Fruit fly (Drosophila melanogaster) whole organism, embryonic: ENCODE results near the gene CG6749.

Experiments
- ATbp ChIP-seq: fragments of 200-800 bp; sonication (Bioruptor generic); optimal IDR thresholded peaks from 2 replicates; lab custom pipeline; 2017; ENCODE audit warnings: missing biosample characterization, mild to moderate bottlenecking, missing genetic modification characterization, missing genetic modification reagents
- Adf1 ChIP-seq: fragments of 200-800 bp; sonication (Bioruptor generic); IDR thresholded peaks from 2 replicates; pipeline ENCODE4 v1.3.6; 2022; ENCODE audit warnings: missing biosample characterization, missing genetic modification characterization
- BtbVII ChIP-seq: fragments of 200-800 bp; sonication (Bioruptor generic); optimal IDR thresholded peaks from 3 replicates; lab custom pipeline; 2017; ENCODE audit warnings: missing biosample characterization, mild to moderate bottlenecking, missing genetic modification characterization
- CG10321 ChIP-seq: fragments of 200-800 bp; sonication (Bioruptor generic); IDR thresholded peaks from 2 replicates; pipeline ENCODE4 v1.3.6; 2022; ENCODE audit warnings: missing biosample characterization, missing genetic modification characterization
- CG10366 ChIP-seq: fragments of 200-800 bp; sonication (Bioruptor generic); IDR thresholded peaks from 2 replicates; pipeline ENCODE4 v1.3.6; 2022; ENCODE audit warnings: missing biosample characterization, missing genetic modification characterization
- CG10654 ChIP-seq: fragments of 200-800 bp; sonication (Bioruptor generic); optimal IDR thresholded peaks from 2 replicates; lab custom pipeline; 2016; ENCODE audit warnings: missing biosample characterization, missing genetic modification characterization
- CG12155 ChIP-seq: fragments of 200-800 bp; sonication (Bioruptor generic); optimal IDR thresholded peaks from 3 replicates; lab custom pipeline; 2016; ENCODE audit warnings: missing biosample characterization, missing genetic modification characterization
- CG14710 ChIP-seq: fragments of 200-800 bp; sonication (Bioruptor generic); optimal IDR thresholded peaks from 3 replicates; lab custom pipeline; 2019; ENCODE audit warnings: missing biosample characterization, mild to moderate bottlenecking, missing genetic modification characterization, moderate library complexity
- CG1603 ChIP-seq: fragments of 200-800 bp; sonication (Bioruptor generic); optimal IDR thresholded peaks from 2 replicates; lab custom pipeline; 2019; ENCODE audit warnings: missing biosample characterization, mild to moderate bottlenecking, missing genetic modification characterization, moderate library complexity
- CG1647 ChIP-seq: fragments of 200-800 bp; sonication (Bioruptor generic); optimal IDR thresholded peaks from 3 replicates; lab custom pipeline; 2016; ENCODE audit warnings: missing biosample characterization, missing genetic modification characterization
- CG17612 ChIP-seq: fragments of 200-800 bp; sonication (Bioruptor generic); IDR thresholded peaks from 2 replicates; pipeline ENCODE4 v1.3.6; 2022; ENCODE audit warnings: missing biosample characterization, missing genetic modification characterization
- CG17829 ChIP-seq: fragments of 200-800 bp; optimal IDR thresholded peaks from 2 replicates; lab custom pipeline; 2019; ENCODE audit warnings: missing biosample characterization, mild to moderate bottlenecking, missing genetic modification characterization, moderate library complexity
- CG17912 ChIP-seq: fragments of 200-800 bp; sonication (Bioruptor generic); optimal IDR thresholded peaks from 2 replicates; lab custom pipeline; 2018; ENCODE audit warnings: missing biosample characterization, mild to moderate bottlenecking, missing genetic modification characterization
- CG18476 ChIP-seq: fragments of 200-800 bp; sonication (Bioruptor generic); optimal IDR thresholded peaks from 2 replicates; lab custom pipeline; 2016; ENCODE audit warnings: missing biosample characterization, mild to moderate bottlenecking, missing genetic modification characterization
- CG2889 ChIP-seq: fragments of 200-800 bp; sonication (Bioruptor generic); IDR thresholded peaks from 3 replicates; pipeline ENCODE4 v1.3.6; 2022; ENCODE audit warnings: missing biosample characterization, missing genetic modification characterization
- CG32772 ChIP-seq: fragments of 200-800 bp; sonication (Bioruptor generic); IDR thresholded peaks from 2 replicates; pipeline ENCODE4 v1.3.6; 2022; ENCODE audit warnings: missing biosample characterization, missing genetic modification characterization
- CG34422 ChIP-seq: fragments of 200-800 bp; sonication (Bioruptor generic); IDR thresholded peaks from 3 replicates; pipeline ENCODE4 v1.3.6; 2022; ENCODE audit warnings: missing biosample characterization, missing genetic modification characterization
- CG4820 ChIP-seq: fragments of 200-800 bp; sonication (Bioruptor generic); optimal IDR thresholded peaks from 3 replicates; lab custom pipeline; 2016; ENCODE audit warnings: missing biosample characterization, missing genetic modification characterization
- CG8359 ChIP-seq: fragments of 200-800 bp; sonication (Bioruptor generic); optimal IDR thresholded peaks from 2 replicates; lab custom pipeline; 2017; ENCODE audit warnings: missing biosample characterization, mild to moderate bottlenecking, missing genetic modification characterization, borderline replicate concordance
- CG8944 ChIP-seq: fragments of 200-800 bp; sonication (Bioruptor generic); optimal IDR thresholded peaks from 3 replicates; lab custom pipeline; 2016; ENCODE audit warnings: missing biosample characterization, missing genetic modification characterization
- CG9609 ChIP-seq: fragments of 200-800 bp; sonication (Bioruptor generic); optimal IDR thresholded peaks from 3 replicates; lab custom pipeline; 2016; ENCODE audit warnings: missing biosample characterization, missing genetic modification characterization
- D19A ChIP-seq: fragments of 200-800 bp; optimal IDR thresholded peaks from 3 replicates; lab custom pipeline; 2019; ENCODE audit warnings: missing biosample characterization, mild to moderate bottlenecking, missing genetic modification characterization, moderate library complexity
- Drgx ChIP-seq: fragments of 200-800 bp; sonication (Bioruptor generic); IDR thresholded peaks from 2 replicates; pipeline ENCODE4 v1.3.6; 2022; ENCODE audit warnings: missing biosample characterization, missing genetic modification characterization
- HHEX ChIP-seq: fragments of 200-800 bp; sonication (Bioruptor generic); optimal IDR thresholded peaks from 3 replicates; lab custom pipeline; 2017; ENCODE audit warnings: missing biosample characterization, mild to moderate bottlenecking, missing genetic modification characterization, missing genetic modification reagents
- Hr78 ChIP-seq, 2 experiments: fragments of 200-800 bp in 1 of 2; fragments of >200 bp in 1 of 2; sonication (Bioruptor generic) in 1 of 2; optimal IDR thresholded peaks; 2 replicates each; lab custom pipeline; 2017 to 2019; ENCODE audit warnings: missing biosample characterization in 2 of 2, missing genetic modification characterization in 2 of 2, mild to moderate bottlenecking in 1 of 2, moderate library complexity in 1 of 2
- Hsf ChIP-seq: fragments of 200-800 bp; sonication (Bioruptor generic); optimal IDR thresholded peaks from 3 replicates; lab custom pipeline; 2016; ENCODE audit warnings: missing biosample characterization, missing genetic modification characterization
- NC2α ChIP-seq: fragments of 200-800 bp; sonication (Bioruptor generic); optimal IDR thresholded peaks from 2 replicates; lab custom pipeline; 2016; ENCODE audit warnings: missing biosample characterization, missing genetic modification characterization
- Stat92E ChIP-seq, 3 experiments: fragments of >200 bp in 2 of 3; fragments of 200-800 bp in 1 of 3; sonication (Bioruptor generic) in 1 of 3; optimal IDR thresholded peaks; 2 replicates each; lab custom pipeline; 2017 to 2019; ENCODE audit warnings: missing biosample characterization in 3 of 3, missing genetic modification characterization in 3 of 3, mild to moderate bottlenecking in 1 of 3, moderate library complexity in 1 of 3
- abd-A ChIP-seq: fragments of 200-800 bp; sonication (Bioruptor generic); optimal IDR thresholded peaks from 3 replicates; lab custom pipeline; 2019; ENCODE audit warnings: missing biosample characterization, mild to moderate bottlenecking, missing genetic modification characterization, moderate library complexity
- ara ChIP-seq: fragments of 200-800 bp; sonication (Bioruptor generic); IDR thresholded peaks from 2 replicates; pipeline ENCODE4 v1.3.6; 2022; ENCODE audit warnings: missing biosample characterization, missing genetic modification characterization
- bab2 ChIP-seq: fragments of 200-800 bp; sonication (Bioruptor generic); optimal IDR thresholded peaks from 2 replicates; lab custom pipeline; 2016; ENCODE audit warnings: missing biosample characterization, missing genetic modification characterization
- br ChIP-seq: fragments of >200 bp; optimal IDR thresholded peaks from 2 replicates; lab custom pipeline; 2017
- caup ChIP-seq: fragments of 200-800 bp; sonication (Bioruptor generic); optimal IDR thresholded peaks from 3 replicates; lab custom pipeline; 2017; ENCODE audit warnings: missing biosample characterization, mild to moderate bottlenecking, missing genetic modification characterization, moderate library complexity; ENCODE audit not compliant: severe bottlenecking
- chm ChIP-seq: fragments of 200-800 bp; sonication (Bioruptor generic); IDR thresholded peaks from 2 replicates; pipeline ENCODE4 v1.3.6; 2022; ENCODE audit warnings: missing biosample characterization, missing genetic modification characterization
- dimm ChIP-seq: fragments of 200-800 bp; sonication (Bioruptor generic); IDR thresholded peaks from 2 replicates; pipeline ENCODE4 v1.3.6; 2022; ENCODE audit warnings: missing biosample characterization, missing genetic modification characterization
- eve ChIP-seq, 2 experiments: fragments of >200 bp; optimal IDR thresholded peaks; 2 replicates each; lab custom pipeline; 2017; ENCODE audit warnings: missing biosample characterization in 2 of 2, missing genetic modification characterization in 2 of 2
- gro ChIP-seq: fragments of 200-800 bp; sonication (Bioruptor generic); optimal IDR thresholded peaks from 2 replicates; lab custom pipeline; 2016; ENCODE audit warnings: missing biosample characterization, missing genetic modification characterization
- ham ChIP-seq: fragments of 200-800 bp; sonication (Bioruptor generic); IDR thresholded peaks from 2 replicates; pipeline ENCODE4 v1.3.6; 2022; ENCODE audit warnings: missing biosample characterization, missing genetic modification characterization
- hb ChIP-seq: fragments of 200-800 bp; sonication (Bioruptor generic); IDR thresholded peaks from 3 replicates; pipeline ENCODE4 v1.3.6; 2022; ENCODE audit warnings: missing biosample characterization, missing genetic modification characterization; ENCODE audit not compliant: partially characterized antibody
- hbn ChIP-seq: fragments of 200-800 bp; sonication (Bioruptor generic); IDR thresholded peaks from 2 replicates; pipeline ENCODE4 v1.3.6; 2022; ENCODE audit warnings: missing biosample characterization, missing genetic modification characterization; ENCODE audit not compliant: partially characterized antibody
- klu ChIP-seq: fragments of 200-800 bp; sonication (Bioruptor generic); IDR thresholded peaks from 2 replicates; pipeline ENCODE4 v1.3.6; 2022; ENCODE audit warnings: missing biosample characterization, missing genetic modification characterization
- lab ChIP-seq: fragments of 200-800 bp; sonication (Bioruptor generic); optimal IDR thresholded peaks from 3 replicates; lab custom pipeline; 2017; ENCODE audit warnings: missing biosample characterization, missing genetic modification characterization, mild to moderate bottlenecking, moderate library complexity, missing genetic modification reagents
- lilli ChIP-seq: fragments of 200-800 bp; sonication (Bioruptor generic); optimal IDR thresholded peaks from 3 replicates; lab custom pipeline; 2016; ENCODE audit warnings: missing biosample characterization, missing genetic modification characterization
- pfk ChIP-seq: fragments of 200-800 bp; sonication (Bioruptor generic); optimal IDR thresholded peaks from 2 replicates; lab custom pipeline; 2018; ENCODE audit warnings: missing biosample characterization, mild to moderate bottlenecking, missing genetic modification characterization, moderate library complexity
- ro ChIP-seq: fragments of 200-800 bp; sonication (Bioruptor generic); IDR thresholded peaks from 2 replicates; pipeline ENCODE4 v1.3.6; 2022; ENCODE audit warnings: missing biosample characterization, missing genetic modification characterization
- run ChIP-seq: fragments of 200-800 bp; sonication (Bioruptor generic); optimal IDR thresholded peaks from 3 replicates; lab custom pipeline; 2018; ENCODE audit warnings: missing biosample characterization, mild to moderate bottlenecking, missing genetic modification characterization
- sob ChIP-seq: fragments of 200-800 bp; sonication (Bioruptor generic); IDR thresholded peaks from 2 replicates; pipeline ENCODE4 v1.3.6; 2022; ENCODE audit warnings: missing biosample characterization, missing genetic modification characterization
- tap ChIP-seq: fragments of 200-800 bp; optimal IDR thresholded peaks from 3 replicates; lab custom pipeline; 2019; ENCODE audit warnings: missing biosample characterization, mild to moderate bottlenecking, missing genetic modification characterization, moderate library complexity
- tup ChIP-seq: fragments of 200-800 bp; sonication (Bioruptor generic); optimal IDR thresholded peaks from 2 replicates; lab custom pipeline; 2016; ENCODE audit warnings: missing biosample characterization, mild to moderate bottlenecking, missing genetic modification characterization, moderate library complexity
- vnd ChIP-seq: fragments of 200-800 bp; sonication (Bioruptor generic); IDR thresholded peaks from 3 replicates; pipeline ENCODE4 v1.3.6; 2022; ENCODE audit warnings: missing biosample characterization, missing genetic modification characterization; ENCODE audit not compliant: partially characterized antibody

CG6749 gene

dm6 chr3L:9744060-9744549 lies 10.5 kb upstream of the CG6749 start (continued):
- peak; percentile 91 for TF ChIP-seq HHEX (GFP tag; lab: Kevin White, UChicago)
- TF ChIP-seq Adf1 (GFP tag; lab: Robert Waterston, UW) = no peak
- TF ChIP-seq ATbp (GFP tag; lab: Kevin White, UChicago) = peak; percentile 85
- TF ChIP-seq CG18476 (GFP tag; lab: Kevin White, UChicago) = peak; percentile 91
- TF ChIP-seq CG10366 (GFP tag; lab: Robert Waterston, UW) = peak; percentile 77
- peak; percentile 84 for TF ChIP-seq CG32772 (GFP tag; lab: Robert Waterston, UW)
- peak; percentile 50 for TF ChIP-seq CG9609
- peak; percentile 86 for TF ChIP-seq sob (GFP tag; lab: Robert Waterston, UW)
- peak in 1 of 2 experiments; percentile 79 for TF ChIP-seq Hr78 (GFP tag; optimal IDR thresholded peaks at IDR 0.05; lab: Kevin White, UChicago)
- peak; percentile 92 for TF ChIP-seq CG4820 (GFP tag; lab: Kevin White, UChicago)
- TF ChIP-seq dimm (GFP tag; lab: Robert Waterston, UW) = 0 out of 2 replicates have a peak, but pooled peaks have one; percentile 50
- TF ChIP-seq Hsf (GFP tag; lab: Kevin White, UChicago) = peak; percentile 68
- peak; percentile 49 for TF ChIP-seq bab2
- peak; percentile 75 for TF ChIP-seq CG1603
- TF ChIP-seq ham = no peak
- peak; percentile 76 for TF ChIP-seq CG8359 (GFP tag; lab: Kevin White, UChicago)
- TF ChIP-seq CG2889 = peak; percentile 36; the same call in 1 of the 3 replicates
- TF ChIP-seq lilli = peak; percentile 72
- peak; percentile 29 for TF ChIP-seq abd-A
- TF ChIP-seq BtbVII = peak; percentile 93
- TF ChIP-seq ara (GFP tag; lab: Robert Waterston, UW) = peak; percentile 83
- peak; percentile 91 for TF ChIP-seq tap
- peak; percentile 80 for TF ChIP-seq CG1647 (GFP tag; lab: Kevin White, UChicago)
- peak; percentile 93 for TF ChIP-seq lab (GFP tag; lab: Kevin White, UChicago)
- no peak for TF ChIP-seq hb (GFP tag; lab: Robert Waterston, UW)
- no peak for TF ChIP-seq Stat92E (GFP tag; optimal IDR thresholded peaks at IDR 0.05; lab: Kevin White, UChicago)
- TF ChIP-seq CG17612 (GFP tag; lab: Robert Waterston, UW) = peak; percentile 72
- no peak for TF ChIP-seq hbn (GFP tag; lab: Robert Waterston, UW)
- 0 out of 2 replicates have a peak, but pooled peaks have one; percentile 18 for TF ChIP-seq chm (GFP tag; lab: Robert Waterston, UW)
- peak; percentile 94 for TF ChIP-seq CG14710 (tag; lab: Kevin White, UChicago)
- TF ChIP-seq CG8944 (GFP tag; lab: Kevin White, UChicago) = peak; percentile 33
- peak; percentile 92 for TF ChIP-seq D19A (tag; lab: Kevin White, UChicago)
- TF ChIP-seq CG17829 = peak; percentile 93
- no peak for TF ChIP-seq NC2α (GFP tag; lab: Kevin White, UChicago)
- peak; percentile 41; the same call in 1 of the 2 replicates for TF ChIP-seq CG10321 (GFP tag; lab: Robert Waterston, UW)
- no peak for TF ChIP-seq tup (GFP tag; lab: Kevin White, UChicago)
- TF ChIP-seq klu (GFP tag; lab: Robert Waterston, UW) = peak; percentile 55; the same call in 1 of the 2 replicates
- TF ChIP-seq run (tag; lab: Kevin White, UChicago) = peak; percentile 78
- TF ChIP-seq vnd (GFP tag; lab: Robert Waterston, UW) = no peak
- TF ChIP-seq CG34422 (GFP tag; lab: Robert Waterston, UW) = peak; percentile 90
- TF ChIP-seq CG10654 (GFP tag; lab: Kevin White, UChicago) = peak; percentile 90
- peak; percentile 96 for TF ChIP-seq Drgx (GFP tag; lab: Robert Waterston, UW)
- peak; percentile 48 for TF ChIP-seq CG12155 (GFP tag; lab: Kevin White, UChicago)
- TF ChIP-seq ro (GFP tag; lab: Robert Waterston, UW) = peak; percentile 82
- peak; percentile 68 for TF ChIP-seq caup (GFP tag; lab: Kevin White, UChicago)
- no peak for TF ChIP-seq eve (GFP tag; optimal IDR thresholded peaks at IDR 0.05; lab: Kevin White, UChicago)
- TF ChIP-seq pfk (GFP tag; lab: Kevin White, UChicago) = peak; percentile 85
- no peak for TF ChIP-seq br
- peak; percentile 92 for TF ChIP-seq gro (GFP tag; lab: Kevin White, UChicago)
- TF ChIP-seq CG17912 (GFP tag; lab: Kevin White, UChicago) = no peak
